Worm (Caenorhabditis elegans): Measurements from ENCODE around the gene trpp-12.

ce11 chrX:2419777-2420176 is 10.3 kb downstream of the trpp-12 start, which contains the start of gene glr-7:
- TF ChIP-seq nhr-28 (tag; optimal IDR thresholded peaks at IDR 0.05) (no peak), aha-1 (tag) (no peak), lir-3 (tag; optimal IDR thresholded peaks at IDR 0.05) (no peak), F49E8.2 (tag; optimal IDR thresholded peaks at IDR 0.05; ENCODE audit: borderline replicate concordance) (no peak), snpc-4 (tag; optimal IDR thresholded peaks at IDR 0.05) (no peak), jun-1 (tag; optimal IDR thresholded peaks at IDR 0.05) (no peak), spr-3 (GFP tag; optimal IDR thresholded peaks at IDR 0.05) (no peak), nhr-41 (GFP tag; IDR thresholded peaks at IDR 0.05) (no peak), nhr-6 (tag; optimal IDR thresholded peaks at IDR 0.05) (no peak), hlh-30 (tag; optimal IDR thresholded peaks at IDR 0.05; ENCODE audit: insufficient read depth) (no peak), fkh-10 (GFP tag; optimal IDR thresholded peaks at IDR 0.05) (no peak), nhr-102 (tag; optimal IDR thresholded peaks at IDR 0.05) (no peak), lin-29 (GFP tag; IDR thresholded peaks at IDR 0.05) (no peak)
